Worm (Caenorhabditis elegans): ENCODE results near the gene F20D6.10.

- no peak for TF ChIP-seq F49E8.2 (tag; optimal IDR thresholded peaks at IDR 0.05; ENCODE audit: borderline replicate concordance)
- peak in 1 of 2 experiments; percentile 69 for TF ChIP-seq unc-62 (GFP tag; optimal IDR thresholded peaks at IDR 0.05 in 1 of 2)
- no peak for TF ChIP-seq unc-62 (tag; optimal IDR thresholded peaks at IDR 0.05)
- TF ChIP-seq zag-1 (tag; optimal IDR thresholded peaks at IDR 0.05): no peak
- no peak for TF ChIP-seq nhr-11 (tag; optimal IDR thresholded peaks at IDR 0.05)
- no peak for TF ChIP-seq skn-1 (tag; optimal IDR thresholded peaks at IDR 0.05)
- no peak for TF ChIP-seq lin-39 (tag; optimal IDR thresholded peaks at IDR 0.05)
- TF ChIP-seq fkh-10 (GFP tag; optimal IDR thresholded peaks at IDR 0.05): peak; percentile 23
- TF ChIP-seq egl-27 (tag; optimal IDR thresholded peaks at IDR 0.05): no peak
- TF ChIP-seq snpc-4 (tag; optimal IDR thresholded peaks at IDR 0.05): no peak
- TF ChIP-seq T20F7.1 (GFP tag; optimal IDR thresholded peaks at IDR 0.05): no peak
- TF ChIP-seq ztf-7 (tag; optimal IDR thresholded peaks at IDR 0.05): no peak
Measured at ce11 chrV:8217661-8218265, 22.0 kb upstream of the F20D6.10 start, which contains the start of gene K07C11.8.

Data from whole organism, L4 larva.